Fruit fly (Drosophila melanogaster): ENCODE results near the gene nkd.

The nkd gene

dm6 chr3L:19045299-19046025, at the start of gene nkd (continued):
- TF ChIP-seq shn (GFP tag; optimal IDR thresholded peaks at IDR 0.05) = peak; percentile 33
- TF ChIP-seq ash1 (GFP tag; optimal IDR thresholded peaks at IDR 0.05) = peak; percentile 62
- TF ChIP-seq Doc3 (GFP tag; IDR thresholded peaks at IDR 0.05; ENCODE audit: partially characterized antibody) = no peak
- TF ChIP-seq sc (optimal IDR thresholded peaks at IDR 0.05) = no peak
- TF ChIP-seq sc (GFP tag; optimal IDR thresholded peaks at IDR 0.05) = peak; percentile 77
- TF ChIP-seq z (GFP tag; IDR thresholded peaks at IDR 0.05) = peak; percentile 17; the same call in 1 of the 3 replicates
- no peak for TF ChIP-seq jigr1 (GFP tag; IDR thresholded peaks at IDR 0.05)
- TF ChIP-seq danr (GFP tag; IDR thresholded peaks at IDR 0.05) = peak; percentile 23; the same call in 1 of the 2 replicates
- no peak for TF ChIP-seq CG8478 (optimal IDR thresholded peaks at IDR 0.05)
- peak; percentile 59 to 94 for TF ChIP-seq Hr51 (GFP tag; optimal IDR thresholded peaks at IDR 0.05)
- peak; percentile 86 for TF ChIP-seq CG15601 (tag; optimal IDR thresholded peaks at IDR 0.05)
- no peak for TF ChIP-seq dan (GFP tag; IDR thresholded peaks at IDR 0.05)
- no peak for TF ChIP-seq Sry-β (GFP tag; optimal IDR thresholded peaks at IDR 0.05)
- no peak for TF ChIP-seq Dip2 (GFP tag; IDR thresholded peaks at IDR 0.05)
- TF ChIP-seq Lhr (GFP tag; optimal IDR thresholded peaks at IDR 0.05) = peak; percentile 40
- TF ChIP-seq CG2202 (tag; optimal IDR thresholded peaks at IDR 0.05) = peak; percentile 69
- TF ChIP-seq gcm (GFP tag; optimal IDR thresholded peaks at IDR 0.05) = peak; percentile 97
- peak; percentile 91 for TF ChIP-seq dmrt99B (tag; optimal IDR thresholded peaks at IDR 0.05)
- TF ChIP-seq CG4360 (GFP tag; IDR thresholded peaks at IDR 0.05) = peak; percentile 35; the same call in 1 of the 2 replicates
- TF ChIP-seq CG11456 (GFP tag; IDR thresholded peaks at IDR 0.05) = peak; percentile 86
- TF ChIP-seq CG7987 (GFP tag; optimal IDR thresholded peaks at IDR 0.05) = peak; percentile 58
- TF ChIP-seq Antp (GFP tag; optimal IDR thresholded peaks at IDR 0.05) = peak; percentile 66
- TF ChIP-seq sens-2 (GFP tag; IDR thresholded peaks at IDR 0.05) = peak; percentile 87
- TF ChIP-seq Tbp (GFP tag; optimal IDR thresholded peaks at IDR 0.05) = no peak
- TF ChIP-seq CG30431 (GFP tag; optimal IDR thresholded peaks at IDR 0.05) = peak; percentile 43
- TF ChIP-seq CG17361 (GFP tag; IDR thresholded peaks at IDR 0.05) = peak; percentile 95
- TF ChIP-seq CG18764 (GFP tag; optimal IDR thresholded peaks at IDR 0.05) = peak; percentile 83
- peak; percentile 68; the same call in 1 of the 2 replicates for TF ChIP-seq CG8765 (GFP tag; IDR thresholded peaks at IDR 0.05)
- peak; percentile 91 for TF ChIP-seq D19B (GFP tag; optimal IDR thresholded peaks at IDR 0.05)
- TF ChIP-seq eve (GFP tag; optimal IDR thresholded peaks at IDR 0.05) = no peak
- TF ChIP-seq CG13123 (GFP tag; optimal IDR thresholded peaks at IDR 0.05) = peak; percentile 73
- peak; percentile 60; the same call in 1 of the 2 replicates for TF ChIP-seq amos (GFP tag; IDR thresholded peaks at IDR 0.05; ENCODE audit: partially characterized antibody)
- peak; percentile 92 for TF ChIP-seq nmo (GFP tag; optimal IDR thresholded peaks at IDR 0.05)
- peak; percentile 70 for TF ChIP-seq CG12071 (GFP tag; optimal IDR thresholded peaks at IDR 0.05)
- peak; percentile 90 for TF ChIP-seq Ets65A (GFP tag)
- TF ChIP-seq CG4404 (GFP tag; IDR thresholded peaks at IDR 0.05) = no peak
- TF ChIP-seq ttk (GFP tag; IDR thresholded peaks at IDR 0.05) = peak; percentile 87
- peak in 1 of 3 experiments; percentile 92 for TF ChIP-seq lola (GFP tag; optimal IDR thresholded peaks at IDR 0.05)
- TF ChIP-seq sima (GFP tag; optimal IDR thresholded peaks at IDR 0.05) = peak; percentile 28
- TF ChIP-seq Taf1 (GFP tag; IDR thresholded peaks at IDR 0.05) = peak; percentile 69
- peak; percentile 80 for TF ChIP-seq Spps (tag; optimal IDR thresholded peaks at IDR 0.05)
- peak; percentile 92 for TF ChIP-seq CG10267 (tag; optimal IDR thresholded peaks at IDR 0.05)
- TF ChIP-seq Hey (tag; optimal IDR thresholded peaks at IDR 0.05) = no peak
- TF ChIP-seq fd102C (GFP tag; optimal IDR thresholded peaks at IDR 0.05) = peak; percentile 41
- peak; percentile 92 for TF ChIP-seq CG14710 (tag; optimal IDR thresholded peaks at IDR 0.05)
- peak; percentile 62 for TF ChIP-seq ssp (GFP tag; IDR thresholded peaks at IDR 0.05)
- peak; percentile 77 for TF ChIP-seq ro (GFP tag; IDR thresholded peaks at IDR 0.05)
- TF ChIP-seq CG17612 (GFP tag; IDR thresholded peaks at IDR 0.05) = peak; percentile 59
- peak; percentile 66 for TF ChIP-seq CG4820 (GFP tag; optimal IDR thresholded peaks at IDR 0.05)
- TF ChIP-seq Mes4 (GFP tag; optimal IDR thresholded peaks at IDR 0.05) = peak; percentile 54
